Worm (Caenorhabditis elegans) whole organism, L1 larva: ENCODE data around the gene srx-116.

Experiments used
- C16A3.4 ChIP-seq: fragments of 150-350 bp; optimal IDR thresholded peaks from 2 replicates; lab custom pipeline; 2014; ENCODE audit warnings: missing biosample characterization, missing genetic modification characterization
- Y116A8C.19 ChIP-seq: sonication (generic microtip); optimal IDR thresholded peaks from 2 replicates; lab custom pipeline; 2016; ENCODE audit warnings: missing compliant biosample characterization, missing genetic modification characterization, borderline replicate concordance
- alr-1 ChIP-seq: fragments of 200-800 bp; sonication (Bioruptor generic); optimal IDR thresholded peaks from 2 replicates; lab custom pipeline; 2018; ENCODE audit warnings: borderline replicate concordance, mild to moderate bottlenecking, missing genetic modification characterization, missing compliant biosample characterization
- aly-2 ChIP-seq: fragments of 150-350 bp; optimal IDR thresholded peaks from 2 replicates; lab custom pipeline; 2014; ENCODE audit warnings: missing biosample characterization, missing genetic modification characterization
- ama-1 ChIP-seq: fragments of 150-350 bp; optimal IDR thresholded peaks from 2 replicates; lab custom pipeline; 2014
- blmp-1 ChIP-seq: fragments of 150-350 bp; optimal IDR thresholded peaks from 2 replicates; lab custom pipeline; 2014; ENCODE audit warnings: missing biosample characterization, missing genetic modification characterization
- ceh-82 ChIP-seq, 3 experiments: fragments of 150-350 bp in 1 of 3; sonication (generic microtip) in 2 of 3; optimal IDR thresholded peaks; 2 replicates each; lab custom pipeline; 2014 to 2017; ENCODE audit warnings: missing biosample characterization in 3 of 3, missing genetic modification characterization in 3 of 3
- ces-1 ChIP-seq: fragments of 150-350 bp; optimal IDR thresholded peaks from 2 replicates; lab custom pipeline; 2014; ENCODE audit warnings: missing biosample characterization, missing genetic modification reagents, missing genetic modification characterization
- dpl-1 ChIP-seq, 3 experiments: fragments of 150-350 bp in 2 of 3; sonication (generic microtip) in 1 of 3; optimal IDR thresholded peaks; 2 replicates each; lab custom pipeline; 2014 to 2017; ENCODE audit warnings: missing biosample characterization in 3 of 3, missing genetic modification characterization in 3 of 3, missing genetic modification reagents in 3 of 3
- dsc-1 ChIP-seq: sonication (generic microtip); optimal IDR thresholded peaks from 2 replicates; lab custom pipeline; 2016; ENCODE audit warnings: mild to moderate bottlenecking, missing genetic modification characterization, missing compliant biosample characterization
- efl-1 ChIP-seq, 4 experiments: fragments of 150-350 bp; optimal IDR thresholded peaks in 3 of 4; peaks in 1 of 4; 1 replicate in 1 of 4; 2 replicates in 3 of 4; lab custom pipeline; 2014; ENCODE audit warnings: missing biosample characterization in 2 of 4, missing genetic modification characterization in 2 of 4, missing genetic modification reagents in 2 of 4
- egl-13 ChIP-seq: sonication (generic microtip); optimal IDR thresholded peaks from 2 replicates; lab custom pipeline; 2016; ENCODE audit warnings: missing genotype, missing genetic modification reagents, missing genetic modification characterization, missing compliant biosample characterization
- elt-3 ChIP-seq, 6 experiments: fragments of 150-350 bp in 1 of 6; sonication (generic microtip); optimal IDR thresholded peaks; 2 replicates each; lab custom pipeline; 2017 to 2018; ENCODE audit warnings: missing biosample characterization in 6 of 6, missing genetic modification characterization in 6 of 6, inconsistent platforms in 1 of 6
- ets-5 ChIP-seq: fragments of 200-800 bp; sonication (Bioruptor generic); IDR thresholded peaks from 2 replicates; pipeline ENCODE4 v1.3.6; 2022; ENCODE audit warnings: missing genetic modification characterization, missing compliant biosample characterization
- fkh-4 ChIP-seq: sonication (generic microtip); optimal IDR thresholded peaks from 2 replicates; lab custom pipeline; 2016; ENCODE audit warnings: missing compliant biosample characterization, missing genetic modification characterization, borderline replicate concordance
- fkh-8 ChIP-seq: sonication (generic microtip); optimal IDR thresholded peaks from 2 replicates; lab custom pipeline; 2016; ENCODE audit warnings: mild to moderate bottlenecking, missing genetic modification characterization, missing compliant biosample characterization
- fos-1 ChIP-seq: fragments of 150-350 bp; optimal IDR thresholded peaks from 2 replicates; lab custom pipeline; 2014; ENCODE audit warnings: missing biosample characterization, missing genetic modification characterization
- hlh-17 ChIP-seq: fragments of 200-800 bp; sonication (Bioruptor generic); optimal IDR thresholded peaks from 2 replicates; lab custom pipeline; 2018; ENCODE audit warnings: missing genetic modification characterization, mild to moderate bottlenecking, missing compliant biosample characterization, moderate library complexity, borderline replicate concordance
- hpl-2 ChIP-seq: fragments of 150-350 bp; optimal IDR thresholded peaks from 2 replicates; lab custom pipeline; 2014; ENCODE audit warnings: missing biosample characterization, missing genetic modification reagents, missing genetic modification characterization
- irx-1 ChIP-seq: sonication (generic microtip); optimal IDR thresholded peaks from 2 replicates; lab custom pipeline; 2016; ENCODE audit warnings: missing genetic modification characterization, missing compliant biosample characterization
- lin-14 ChIP-seq: fragments of 200-800 bp; sonication (Bioruptor generic); optimal IDR thresholded peaks from 2 replicates; lab custom pipeline; 2018; ENCODE audit warnings: mild to moderate bottlenecking, missing genetic modification characterization, moderate library complexity, missing compliant biosample characterization
- lin-15B ChIP-seq: fragments of 150-350 bp; sonication (generic microtip); optimal IDR thresholded peaks from 3 replicates; lab custom pipeline; 2014; ENCODE audit warnings: missing biosample characterization, missing genetic modification characterization
- lin-35 ChIP-seq, 2 experiments: fragments of 150-350 bp; optimal IDR thresholded peaks; 2 replicates each; lab custom pipeline; 2014; ENCODE audit warnings: missing biosample characterization in 2 of 2, missing genetic modification characterization in 2 of 2, missing genetic modification reagents in 2 of 2
- lir-3 ChIP-seq: sonication (generic microtip); optimal IDR thresholded peaks from 2 replicates; lab custom pipeline; 2016; ENCODE audit warnings: mild to moderate bottlenecking, missing genetic modification characterization, moderate library complexity, missing compliant biosample characterization; ENCODE audit not compliant: poor library complexity
- lsy-2 ChIP-seq, 2 experiments: fragments of 150-350 bp; optimal IDR thresholded peaks; 2 replicates each; lab custom pipeline; 2014; ENCODE audit warnings: missing biosample characterization in 2 of 2, missing genetic modification characterization in 2 of 2
- nhr-20 ChIP-seq: sonication (generic microtip); optimal IDR thresholded peaks from 2 replicates; lab custom pipeline; 2016; ENCODE audit warnings: mild to moderate bottlenecking, missing genetic modification characterization, missing compliant biosample characterization
- nhr-71 ChIP-seq: sonication (generic microtip); optimal IDR thresholded peaks from 2 replicates; lab custom pipeline; 2016; ENCODE audit warnings: mild to moderate bottlenecking, missing genetic modification characterization, moderate library complexity, missing compliant biosample characterization
- pag-3 ChIP-seq: sonication (generic microtip); optimal IDR thresholded peaks from 2 replicates; lab custom pipeline; 2017; ENCODE audit warnings: missing genetic modification characterization, mild to moderate bottlenecking, missing compliant biosample characterization, antibody characterized with exemption, borderline replicate concordance; ENCODE audit not compliant: insufficient read depth
- pax-3 ChIP-seq: fragments of 200-800 bp; sonication (Bioruptor generic); optimal IDR thresholded peaks from 2 replicates; lab custom pipeline; 2018; ENCODE audit warnings: mild to moderate bottlenecking, missing genetic modification characterization, moderate library complexity, missing compliant biosample characterization
- rnt-1 ChIP-seq: sonication (generic microtip); optimal IDR thresholded peaks from 2 replicates; lab custom pipeline; 2016; ENCODE audit warnings: mild to moderate bottlenecking, missing genetic modification characterization, moderate library complexity, missing compliant biosample characterization
- snpc-4 ChIP-seq: fragments of 150-350 bp; optimal IDR thresholded peaks from 2 replicates; lab custom pipeline; 2014; ENCODE audit warnings: missing biosample characterization, missing genetic modification characterization
- sox-4 ChIP-seq: sonication (generic microtip); optimal IDR thresholded peaks from 2 replicates; lab custom pipeline; 2016; ENCODE audit warnings: missing genetic modification characterization, missing compliant biosample characterization
- unc-130 ChIP-seq: fragments of 150-350 bp; optimal IDR thresholded peaks from 2 replicates; lab custom pipeline; 2017; ENCODE audit warnings: missing biosample characterization, missing genetic modification characterization, inconsistent platforms
- unc-98 ChIP-seq: fragments of 200-800 bp; sonication (Bioruptor generic); IDR thresholded peaks from 2 replicates; pipeline ENCODE4 v1.3.6; 2022; ENCODE audit warnings: missing genetic modification characterization, missing compliant biosample characterization
- zip-4 ChIP-seq: fragments of 200-800 bp; sonication (Bioruptor generic); optimal IDR thresholded peaks from 2 replicates; lab custom pipeline; 2018; ENCODE audit warnings: mild to moderate bottlenecking, missing genetic modification characterization, moderate library complexity, missing compliant biosample characterization
- ztf-11 ChIP-seq, 2 experiments: sonication (generic microtip); optimal IDR thresholded peaks; 2 replicates each; lab custom pipeline; 2016 to 2017; ENCODE audit warnings: missing genetic modification characterization in 2 of 2, missing biosample characterization in 1 of 2, missing compliant biosample characterization in 1 of 2

Gene srx-116

ce11 chrV:12644500-12644899 lies 26.2 kb upstream of the srx-116 start, which contains the start of gene F56H9.8:
Gene F56H9.8, plus strand, starts transcription at chrV:12644800.
- TF ChIP-seq lir-3 (tag; lab: Kevin White, UChicago) (no peak), pax-3 (peak; percentile 29), lin-14 (no peak), hlh-17 (no peak), ztf-11 (tag; optimal IDR thresholded peaks at IDR 0.05; lab: Kevin White, UChicago) (no peak), egl-13 (tag; lab: Kevin White, UChicago) (no peak)

DNA sequence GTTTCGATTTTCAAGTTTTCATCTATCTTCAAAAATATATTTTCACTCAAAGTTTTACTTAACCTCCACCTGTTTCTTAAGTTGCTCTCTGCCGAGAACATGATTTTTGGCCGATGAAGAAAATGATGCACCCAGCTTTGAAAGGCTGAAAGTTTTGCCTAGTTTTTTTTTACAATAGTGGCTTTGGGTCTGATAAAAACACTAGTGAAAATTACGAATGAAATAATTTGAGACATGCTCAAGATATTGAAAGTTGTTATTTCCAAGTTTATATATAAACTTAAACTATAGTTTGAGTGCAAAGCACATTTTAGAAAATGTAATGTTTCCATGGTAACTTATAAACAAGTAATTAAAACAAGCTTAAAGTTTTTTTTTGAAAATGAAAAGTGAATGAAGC lies 21.5 kb upstream of the srx-116 start, which contains the start of gene gpa-9:
Gene gpa-9 (minus strand): TSS at position 101 of the 400 bp plus-strand sequence.
- TF ChIP-seq efl-1 (optimal IDR thresholded peaks at IDR 0.05; lab: Kevin White, UChicago) (no peak), efl-1 (GFP tag; optimal IDR thresholded peaks at IDR 0.05 in 1 of 2; lab: Kevin White, UChicago) (peak in 1 of 2 experiments; percentile 32), fkh-8 (tag; lab: Kevin White, UChicago) (no peak), sox-4 (tag; lab: Kevin White, UChicago) (no peak)

ce11 chrV:12649636-12650035 lies 21.1 kb upstream of the srx-116 start, which contains the start of gene lin-25:
Gene lin-25, plus strand, starts transcription at chrV:12649925.
- TF ChIP-seq efl-1 (optimal IDR thresholded peaks at IDR 0.05; lab: Kevin White, UChicago) (peak; percentile 32 to 41), efl-1 (GFP tag; optimal IDR thresholded peaks at IDR 0.05 in 1 of 2; lab: Kevin White, UChicago) (peak in 1 of 2 experiments; percentile 21), dsc-1 (tag; lab: Kevin White, UChicago) (no peak), sox-4 (tag; lab: Kevin White, UChicago) (no peak), C16A3.4 (tag; lab: Kevin White, UChicago) (peak; percentile 15), lin-14 (peak; percentile 71), lin-15B (peak; percentile 17), pag-3 (tag; lab: Kevin White, UChicago) (no peak), lir-3 (tag; lab: Kevin White, UChicago) (peak; percentile 33), ama-1 (no peak), blmp-1 (peak; percentile 24), fos-1 (no peak), lin-35 (GFP tag; optimal IDR thresholded peaks at IDR 0.05; lab: Kevin White, UChicago) (peak; percentile 29), nhr-71 (tag; lab: Kevin White, UChicago) (peak; percentile 9), rnt-1 (tag; lab: Kevin White, UChicago) (peak; percentile 49), lsy-2 (tag; optimal IDR thresholded peaks at IDR 0.05; lab: Kevin White, UChicago) (peak in 1 of 2 experiments; percentile 51), ceh-82 (tag; optimal IDR thresholded peaks at IDR 0.05; lab: Kevin White, UChicago) (peak in 1 of 3 experiments; percentile 32), snpc-4 (tag; lab: Kevin White, UChicago) (no peak), dpl-1 (GFP tag; optimal IDR thresholded peaks at IDR 0.05; lab: Kevin White, UChicago) (peak in 1 of 3 experiments; percentile 50), unc-130 (tag; lab: Kevin White, UChicago) (no peak), elt-3 (tag; optimal IDR thresholded peaks at IDR 0.05; lab: Kevin White, UChicago) (no peak)
- TF ChIP-seq, all 84 proteins: peak for 12

ce11 chrV:12658142-12658541 lies 12.6 kb upstream of the srx-116 start, which contains the start of gene W05B10.6:
Gene W05B10.6, minus strand, starts transcription at chrV:12658242.
- TF ChIP-seq fos-1 (no peak), hpl-2 (GFP tag; lab: Kevin White, UChicago) (no peak), aly-2 (tag; lab: Kevin White, UChicago) (no peak), C16A3.4 (tag; lab: Kevin White, UChicago) (no peak), ces-1 (GFP tag; lab: Kevin White, UChicago) (no peak), irx-1 (tag; lab: Kevin White, UChicago) (no peak), Y116A8C.19 (no peak), hlh-17 (no peak), nhr-20 (tag; lab: Kevin White, UChicago) (no peak), fkh-4 (tag; lab: Kevin White, UChicago) (no peak), zip-4 (GFP tag; lab: Kevin White, UChicago) (no peak), fkh-8 (tag; lab: Kevin White, UChicago) (no peak), unc-98 (GFP tag; lab: Robert Waterston, UW) (no peak), unc-130 (tag; lab: Kevin White, UChicago) (no peak), ets-5 (GFP tag; lab: Robert Waterston, UW) (no peak), alr-1 (tag; lab: Kevin White, UChicago) (no peak), ama-1 (no peak)
- TF ChIP-seq, all 84 proteins: peak for 0
